Fruit fly (Drosophila melanogaster): ENCODE measurements around the gene CG5292.

DNA sequence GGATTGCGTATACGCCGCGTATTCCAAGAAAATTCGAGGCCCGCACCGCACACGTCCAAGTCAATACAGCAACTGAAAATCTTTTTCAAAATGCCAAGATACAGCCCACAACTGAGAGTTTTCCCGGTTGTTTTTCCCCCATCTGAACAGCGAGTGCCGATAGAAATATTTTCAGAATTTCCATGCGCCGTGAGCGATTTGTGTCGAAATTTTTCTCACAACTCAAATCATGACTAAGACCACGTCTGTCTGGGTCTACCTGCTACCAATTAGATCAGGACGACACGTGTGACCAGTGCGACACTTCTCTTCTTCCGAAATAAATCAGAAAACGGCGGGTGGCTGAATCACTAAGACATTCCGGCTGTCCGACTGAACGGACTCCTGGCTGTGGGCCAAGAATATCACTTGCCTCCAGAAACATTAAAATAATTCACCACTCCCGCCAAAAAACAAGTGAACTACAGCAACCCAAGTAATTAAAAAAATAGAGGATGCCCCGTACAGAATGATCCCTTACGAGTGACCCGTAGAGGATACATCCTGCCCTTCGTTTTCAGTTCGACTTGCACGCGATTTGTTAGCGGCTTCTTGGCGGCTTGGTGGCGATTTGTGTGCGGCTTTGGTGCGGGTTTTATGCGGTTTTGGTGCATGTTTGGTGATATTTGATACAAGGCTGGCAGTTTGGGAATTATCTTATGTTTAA lies 26.2 kb upstream of the CG5292 start, which contains the start of gene cher:
- TF ChIP-seq Camta (GFP tag; optimal IDR thresholded peaks at IDR 0.05) (no peak), wek (GFP tag; optimal IDR thresholded peaks at IDR 0.05) (no peak), Asciz (GFP tag; optimal IDR thresholded peaks at IDR 0.05) (no peak), bsh (GFP tag; optimal IDR thresholded peaks at IDR 0.05) (no peak), CTCF (GFP tag; optimal IDR thresholded peaks at IDR 0.05) (no peak), dmrt99B (tag; optimal IDR thresholded peaks at IDR 0.05) (no peak), CG7786 (GFP tag; optimal IDR thresholded peaks at IDR 0.05) (no peak), luna (GFP tag; optimal IDR thresholded peaks at IDR 0.05) (no peak), CG8290 (GFP tag; optimal IDR thresholded peaks at IDR 0.05) (no peak), CG8290 (tag; optimal IDR thresholded peaks at IDR 0.05) (no peak), CG13424 (tag; optimal IDR thresholded peaks at IDR 0.05) (no peak)

Measured in whole organism, embryonic.